Worm (Caenorhabditis elegans) whole organism, L4 larva: ENCODE results near the gene aqp-2.

Experiments used
- D1046.2 ChIP-seq: fragments of 200-800 bp; sonication (Bioruptor generic); IDR thresholded peaks from 2 replicates; pipeline ENCODE4 v1.3.6; 2022; ENCODE audit warnings: missing genetic modification characterization, missing compliant biosample characterization
- F37D6.2 ChIP-seq: sonication (generic microtip); optimal IDR thresholded peaks from 2 replicates; lab custom pipeline; 2016; ENCODE audit warnings: mild to moderate bottlenecking, missing genetic modification characterization, missing compliant biosample characterization
- F49E8.2 ChIP-seq: sonication (generic microtip); optimal IDR thresholded peaks from 2 replicates; lab custom pipeline; 2016; ENCODE audit warnings: missing compliant biosample characterization, mild to moderate bottlenecking, missing genetic modification characterization, borderline replicate concordance
- T20F7.1 ChIP-seq: fragments of 200-800 bp; sonication (Bioruptor generic); optimal IDR thresholded peaks from 2 replicates; lab custom pipeline; 2018; ENCODE audit warnings: mild to moderate bottlenecking, missing genetic modification characterization, missing compliant biosample characterization
- T26A8.4 ChIP-seq: fragments of 200-800 bp; sonication (Bioruptor generic); IDR thresholded peaks from 2 replicates; pipeline ENCODE4 v1.3.6; 2022; ENCODE audit warnings: missing genetic modification characterization, missing compliant biosample characterization
- Y48G9A.11 ChIP-seq: fragments of 200-800 bp; sonication (Bioruptor generic); IDR thresholded peaks from 2 replicates; pipeline ENCODE4 v1.3.6; 2022; ENCODE audit warnings: missing genetic modification reagents, missing genetic modification characterization, missing compliant biosample characterization
- Y75B8A.6 ChIP-seq: fragments of 200-800 bp; sonication (Bioruptor generic); IDR thresholded peaks from 2 replicates; pipeline ENCODE4 v1.3.6; 2022; ENCODE audit warnings: missing genetic modification reagents, missing genetic modification characterization, missing compliant biosample characterization
- ZK337.2 ChIP-seq: fragments of 200-800 bp; sonication (Bioruptor generic); IDR thresholded peaks from 2 replicates; pipeline ENCODE4 v1.3.6; 2022; ENCODE audit warnings: missing genetic modification reagents, missing genetic modification characterization, missing compliant biosample characterization
- ZK546.5 ChIP-seq, 2 experiments: sonication (generic microtip); optimal IDR thresholded peaks; 2 replicates each; lab custom pipeline; 2017; ENCODE audit warnings: missing biosample characterization in 2 of 2, missing genetic modification characterization in 2 of 2
- aha-1 ChIP-seq: fragments of 150-350 bp; peaks from one replicate; lab custom pipeline; 2014; ENCODE audit warnings: missing biosample characterization, missing genetic modification characterization
- aly-2 ChIP-seq: sonication (generic microtip); optimal IDR thresholded peaks from 2 replicates; lab custom pipeline; 2018; ENCODE audit warnings: missing biosample characterization, missing genetic modification characterization
- ama-1 ChIP-seq: fragments of 150-350 bp; optimal IDR thresholded peaks from 2 replicates; lab custom pipeline; 2014; ENCODE audit warnings: inconsistent platforms, mixed read lengths
- attf-4 ChIP-seq: sonication (generic microtip); optimal IDR thresholded peaks from 3 replicates; lab custom pipeline; 2017; ENCODE audit warnings: missing biosample characterization, missing genetic modification characterization
- ctbp-1 ChIP-seq: fragments of 200-800 bp; sonication (Bioruptor generic); IDR thresholded peaks from 2 replicates; pipeline ENCODE4 v1.3.6; 2022; ENCODE audit warnings: missing genetic modification reagents, missing genetic modification characterization, missing compliant biosample characterization
- dmd-8 ChIP-seq: fragments of 200-800 bp; sonication (Bioruptor generic); IDR thresholded peaks from 2 replicates; pipeline ENCODE4 v1.3.6; 2022; ENCODE audit warnings: missing genetic modification characterization, missing compliant biosample characterization
- dmd-9 ChIP-seq: fragments of 200-800 bp; sonication (Bioruptor generic); IDR thresholded peaks from 2 replicates; pipeline ENCODE4 v1.3.6; 2022; ENCODE audit warnings: missing genetic modification reagents, missing genetic modification characterization, missing compliant biosample characterization
- duxl-1 ChIP-seq: sonication (generic microtip); optimal IDR thresholded peaks from 2 replicates; lab custom pipeline; 2016; ENCODE audit warnings: mild to moderate bottlenecking, missing genetic modification characterization, moderate library complexity, missing compliant biosample characterization; ENCODE audit not compliant: poor library complexity
- egl-43 ChIP-seq: fragments of 200-800 bp; sonication (Bioruptor generic); IDR thresholded peaks from 2 replicates; pipeline ENCODE4 v1.3.6; 2022; ENCODE audit warnings: missing genetic modification reagents, missing genetic modification characterization, missing compliant biosample characterization
- gei-8 ChIP-seq: fragments of 200-800 bp; sonication (Bioruptor generic); optimal IDR thresholded peaks from 2 replicates; lab custom pipeline; 2018; ENCODE audit warnings: mild to moderate bottlenecking, missing genetic modification characterization, missing compliant biosample characterization
- hif-1 ChIP-seq, 2 experiments: sonication (generic microtip); optimal IDR thresholded peaks; 2 replicates each; lab custom pipeline; 2016 to 2017; ENCODE audit warnings: missing compliant biosample characterization in 2 of 2, missing genetic modification characterization in 2 of 2, missing genetic modification reagents in 2 of 2, missing genotype in 2 of 2, mild to moderate bottlenecking in 1 of 2
- hmg-1.1 ChIP-seq: fragments of 200-800 bp; sonication (Bioruptor generic); IDR thresholded peaks from 2 replicates; pipeline ENCODE4 v1.3.6; 2022; ENCODE audit warnings: missing genetic modification reagents, missing genetic modification characterization, missing compliant biosample characterization
- lim-7 ChIP-seq: fragments of 200-800 bp; sonication (Bioruptor generic); IDR thresholded peaks from 2 replicates; pipeline ENCODE4 v1.3.6; 2022; ENCODE audit warnings: missing genetic modification characterization, missing compliant biosample characterization
- lin-1 ChIP-seq: fragments of 200-800 bp; sonication (Bioruptor generic); IDR thresholded peaks from 2 replicates; pipeline ENCODE4 v1.3.6; 2022; ENCODE audit warnings: missing genetic modification reagents, missing genetic modification characterization, missing compliant biosample characterization
- lin-15B ChIP-seq: fragments of 150-350 bp; sonication (generic microtip); optimal IDR thresholded peaks from 3 replicates; lab custom pipeline; 2014; ENCODE audit warnings: missing biosample characterization, missing genetic modification characterization
- lsy-2 ChIP-seq, 2 experiments: fragments of 150-350 bp in 1 of 2; sonication (generic microtip) in 1 of 2; optimal IDR thresholded peaks; 2 replicates each; lab custom pipeline; 2014 to 2017; ENCODE audit warnings: missing biosample characterization in 2 of 2, missing genetic modification characterization in 2 of 2
- madf-5 ChIP-seq, 2 experiments: fragments of 200-800 bp; sonication (Bioruptor generic); IDR thresholded peaks; 2 replicates each; pipeline ENCODE4 v1.3.6; 2022; ENCODE audit warnings: missing compliant biosample characterization in 2 of 2, missing genetic modification characterization in 2 of 2
- mdl-1 ChIP-seq, 2 experiments: fragments of 150-350 bp in 1 of 2; sonication (generic microtip) in 1 of 2; optimal IDR thresholded peaks; 2 replicates each; lab custom pipeline; 2014 to 2017; ENCODE audit warnings: missing biosample characterization in 2 of 2, missing genetic modification characterization in 2 of 2
- mdt-29 ChIP-seq: fragments of 200-800 bp; sonication (Bioruptor generic); IDR thresholded peaks from 2 replicates; pipeline ENCODE4 v1.3.6; 2022; ENCODE audit warnings: missing genetic modification reagents, missing genetic modification characterization, missing compliant biosample characterization
- nhr-11 ChIP-seq: fragments of 150-350 bp; optimal IDR thresholded peaks from 2 replicates; lab custom pipeline; 2014; ENCODE audit warnings: missing biosample characterization, missing genetic modification characterization
- nhr-42 ChIP-seq: fragments of 200-800 bp; sonication (Bioruptor generic); IDR thresholded peaks from 2 replicates; pipeline ENCODE4 v1.3.6; 2022; ENCODE audit warnings: missing genetic modification characterization, missing compliant biosample characterization
- nhr-48 ChIP-seq: sonication (generic microtip); optimal IDR thresholded peaks from 2 replicates; lab custom pipeline; 2016; ENCODE audit warnings: mild to moderate bottlenecking, missing genetic modification characterization, missing compliant biosample characterization
- nhr-76 ChIP-seq: fragments of 150-350 bp; optimal IDR thresholded peaks from 2 replicates; lab custom pipeline; 2014; ENCODE audit warnings: missing biosample characterization, missing genetic modification characterization
- nhr-77 ChIP-seq: fragments of 150-350 bp; optimal IDR thresholded peaks from 2 replicates; lab custom pipeline; 2014; ENCODE audit warnings: missing biosample characterization, missing genetic modification characterization
- pqm-1 ChIP-seq: sonication (generic microtip); optimal IDR thresholded peaks from 2 replicates; lab custom pipeline; 2017; ENCODE audit warnings: missing biosample characterization, missing genetic modification characterization
- set-16 ChIP-seq: fragments of 200-800 bp; sonication (Bioruptor generic); IDR thresholded peaks from 2 replicates; pipeline ENCODE4 v1.3.6; 2022; ENCODE audit warnings: missing genetic modification reagents, missing genetic modification characterization, missing compliant biosample characterization
- skn-1 ChIP-seq: fragments of 150-350 bp; optimal IDR thresholded peaks from 2 replicates; lab custom pipeline; 2014; ENCODE audit warnings: missing biosample characterization, missing genetic modification characterization
- snpc-1.2 ChIP-seq: fragments of 200-800 bp; sonication (Bioruptor generic); IDR thresholded peaks from 2 replicates; pipeline ENCODE4 v1.3.6; 2022; ENCODE audit warnings: missing genetic modification reagents, missing genetic modification characterization, missing compliant biosample characterization
- snpc-4 ChIP-seq: fragments of 150-350 bp; optimal IDR thresholded peaks from 2 replicates; lab custom pipeline; 2014; ENCODE audit warnings: missing biosample characterization, missing genetic modification characterization
- tag-97 ChIP-seq: fragments of 200-800 bp; sonication (Bioruptor generic); IDR thresholded peaks from 2 replicates; pipeline ENCODE4 v1.3.6; 2022; ENCODE audit warnings: missing genetic modification characterization, missing compliant biosample characterization
- unc-130 ChIP-seq: sonication (generic microtip); optimal IDR thresholded peaks from 2 replicates; lab custom pipeline; 2016; ENCODE audit warnings: missing genetic modification reagents, missing genetic modification characterization, missing compliant biosample characterization
- unc-39 ChIP-seq: sonication (generic microtip); optimal IDR thresholded peaks from 2 replicates; lab custom pipeline; 2017; ENCODE audit warnings: missing biosample characterization, missing genetic modification characterization
- unc-62 ChIP-seq, 3 experiments: fragments of 150-350 bp in 1 of 3; sonication (generic microtip); optimal IDR thresholded peaks in 2 of 3; peaks in 1 of 3; 1 replicate in 1 of 3; 2 replicates in 2 of 3; lab custom pipeline; 2014 to 2017; ENCODE audit warnings: missing biosample characterization in 3 of 3, missing genetic modification characterization in 3 of 3, missing genetic modification reagents in 3 of 3, missing genotype in 1 of 3
- zfp-2 ChIP-seq: sonication (generic microtip); optimal IDR thresholded peaks from 2 replicates; lab custom pipeline; 2016; ENCODE audit warnings: mild to moderate bottlenecking, missing genetic modification characterization, missing compliant biosample characterization
- zfp-3 ChIP-seq: fragments of 200-800 bp; sonication (Bioruptor generic); conservative IDR thresholded peaks from 2 replicates; pipeline ENCODE4 v1.3.6; 2022; ENCODE audit warnings: missing genetic modification reagents, missing genetic modification characterization, missing compliant biosample characterization
- zip-11 ChIP-seq: fragments of 200-800 bp; sonication (Bioruptor generic); IDR thresholded peaks from 2 replicates; pipeline ENCODE4 v1.3.6; 2022; ENCODE audit warnings: missing genetic modification characterization, missing compliant biosample characterization
- ztf-7 ChIP-seq: fragments of 150-350 bp; optimal IDR thresholded peaks from 2 replicates; lab custom pipeline; 2014; ENCODE audit warnings: missing biosample characterization, missing genetic modification characterization

Gene aqp-2

ce11 chrII:9291632-9292031 is 29.9 kb upstream of the aqp-2 start, which contains the start of gene acs-7 (continued):
- no peak for TF ChIP-seq ZK337.2

- TF ChIP-seq pqm-1 = no peak
- TF ChIP-seq aha-1 (tag; lab: Kevin White, UChicago) = peak; percentile 45
- TF ChIP-seq mdt-29 (GFP tag; lab: Robert Waterston, UW) = no peak
- no peak for TF ChIP-seq gei-8 (GFP tag; lab: Kevin White, UChicago)
- TF ChIP-seq dmd-9 (GFP tag; lab: Robert Waterston, UW) = no peak
- no peak for TF ChIP-seq dmd-8 (GFP tag; lab: Robert Waterston, UW)
- TF ChIP-seq hif-1 (tag; optimal IDR thresholded peaks at IDR 0.05; lab: Kevin White, UChicago) = peak in 1 of 2 experiments; percentile 10
- no peak for TF ChIP-seq set-16 (GFP tag; lab: Robert Waterston, UW)
Measured at ce11 chrII:9289127-9289526, 27.3 kb upstream of the aqp-2 start.

ce11 chrII:9285171-9286025 is 23.6 kb upstream of the aqp-2 start, which contains the start of gene mtrr-1:
Gene mtrr-1, plus strand, starts transcription at chrII:9285975.
- no peak for TF ChIP-seq dmd-9 (GFP tag; lab: Robert Waterston, UW)
- TF ChIP-seq lin-1 (GFP tag; lab: Robert Waterston, UW) = 0 out of 2 replicates have a peak, but pooled peaks have one; percentile 9
- no peak for TF ChIP-seq zip-11 (GFP tag; lab: Robert Waterston, UW)
- no peak for TF ChIP-seq nhr-11 (tag; lab: Kevin White, UChicago)
- TF ChIP-seq attf-4 (tag; lab: Kevin White, UChicago) = no peak
- no peak for TF ChIP-seq ZK546.5 (tag; optimal IDR thresholded peaks at IDR 0.05; lab: Kevin White, UChicago)
- TF ChIP-seq nhr-48 = no peak
- no peak for TF ChIP-seq unc-39 (tag; lab: Kevin White, UChicago)
- no peak for TF ChIP-seq Y75B8A.6 (GFP tag; lab: Robert Waterston, UW)
- TF ChIP-seq duxl-1 (tag; lab: Kevin White, UChicago) = peak; percentile 43
- no peak for TF ChIP-seq lim-7 (GFP tag; lab: Robert Waterston, UW)
- no peak for TF ChIP-seq egl-43 (GFP tag; lab: Robert Waterston, UW)
- no peak for TF ChIP-seq zfp-2 (tag; lab: Kevin White, UChicago)
- TF ChIP-seq T26A8.4 (GFP tag; lab: Robert Waterston, UW) = peak; percentile 71; the same call in 1 of the 2 replicates
- no peak for TF ChIP-seq T20F7.1 (GFP tag; lab: Kevin White, UChicago)
- no peak for TF ChIP-seq snpc-4 (tag; lab: Kevin White, UChicago)
- no peak for TF ChIP-seq nhr-76 (tag; lab: Kevin White, UChicago)
- no peak for TF ChIP-seq snpc-1.2 (GFP tag; lab: Robert Waterston, UW)
- no peak for TF ChIP-seq nhr-42
- no peak for TF ChIP-seq tag-97
- peak; percentile 38; the same call in 1 of the 2 replicates for TF ChIP-seq ctbp-1 (GFP tag; lab: Robert Waterston, UW)
- TF ChIP-seq aly-2 (tag; lab: Kevin White, UChicago) = no peak
- no peak for TF ChIP-seq skn-1 (tag; lab: Kevin White, UChicago)
- no peak for TF ChIP-seq hmg-1.1 (GFP tag; lab: Robert Waterston, UW)
- no peak for TF ChIP-seq zfp-3 (GFP tag; lab: Robert Waterston, UW)
- TF ChIP-seq aha-1 (tag; lab: Kevin White, UChicago) = peak; percentile 61
- no peak for TF ChIP-seq set-16 (GFP tag; lab: Robert Waterston, UW)
- no peak for TF ChIP-seq hif-1 (tag; optimal IDR thresholded peaks at IDR 0.05; lab: Kevin White, UChicago)
- TF ChIP-seq nhr-77 = no peak
- no peak for TF ChIP-seq unc-130 (GFP tag; lab: Kevin White, UChicago)
- TF ChIP-seq Y48G9A.11 (GFP tag; lab: Robert Waterston, UW) = peak; percentile 67
- peak in 1 of 2 experiments; percentile 85 for TF ChIP-seq lsy-2 (tag; optimal IDR thresholded peaks at IDR 0.05; lab: Kevin White, UChicago)
- peak in 1 of 2 experiments; percentile 15 for TF ChIP-seq unc-62 (GFP tag; optimal IDR thresholded peaks at IDR 0.05 in 1 of 2; lab: Kevin White, UChicago)
- TF ChIP-seq unc-62 (tag; optimal IDR thresholded peaks at IDR 0.05; lab: Kevin White, UChicago) = no peak
- TF ChIP-seq F37D6.2 (tag; lab: Kevin White, UChicago) = no peak
- TF ChIP-seq lin-15B (tag; lab: Kevin White, UChicago) = no peak
- TF ChIP-seq mdl-1 (tag; optimal IDR thresholded peaks at IDR 0.05; lab: Kevin White, UChicago) = no peak
- no peak for TF ChIP-seq D1046.2 (GFP tag; lab: Robert Waterston, UW)
- TF ChIP-seq madf-5 (GFP tag; IDR thresholded peaks at IDR 0.05; lab: Robert Waterston, UW) = no peak
- peak; percentile 58 for TF ChIP-seq ama-1
- TF ChIP-seq ZK337.2 = no peak
- TF ChIP-seq ztf-7 (tag; lab: Kevin White, UChicago) = no peak
- TF ChIP-seq F49E8.2 = no peak
